Worm (Caenorhabditis elegans): ENCODE results near the gene hlh-25.

DNA sequence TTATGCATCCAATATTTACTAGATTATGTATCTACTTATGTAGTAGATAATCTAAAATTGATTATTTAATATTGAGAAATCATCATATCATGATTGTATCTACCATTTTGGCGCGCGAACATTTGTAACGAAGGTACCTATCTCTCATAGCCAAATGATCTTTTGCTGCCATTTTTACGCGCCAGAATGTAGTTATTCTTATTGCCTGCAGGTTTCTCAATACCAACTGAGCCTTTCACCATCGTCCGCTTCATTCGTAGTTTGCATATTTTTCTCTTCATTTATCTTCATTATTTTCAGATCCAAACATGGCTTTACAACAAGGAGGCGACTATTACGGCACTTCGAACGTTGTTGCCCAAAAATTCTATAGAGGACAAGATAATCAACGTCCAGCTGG is 7.2 kb upstream of the hlh-25 start, which contains the start of gene ZK177.1:
- no peak for TF ChIP-seq dao-5 (tag; optimal IDR thresholded peaks at IDR 0.05)
- no peak for TF ChIP-seq W03F9.2 (tag; optimal IDR thresholded peaks at IDR 0.05)
